Fruit fly (Drosophila melanogaster) whole organism, embryonic: ENCODE data around the gene fusl.
A peak's percentile ranks its signal among the peaks of the same experiment; 100 is the strongest.

Experiments used
- Atf6 ChIP-seq: fragments of 200-800 bp; sonication (Bioruptor generic); IDR thresholded peaks from 2 replicates; pipeline ENCODE4 v1.3.6; 2022; ENCODE audit warnings: missing biosample characterization, missing genetic modification characterization
- BEAF-32 ChIP-seq: fragments of 200-800 bp; sonication (Bioruptor generic); optimal IDR thresholded peaks from 3 replicates; lab custom pipeline; 2017; ENCODE audit warnings: missing biosample characterization, missing genetic modification characterization, mild to moderate bottlenecking, moderate library complexity, missing genetic modification reagents
- Bgb ChIP-seq: fragments of 200-800 bp; sonication (Bioruptor generic); IDR thresholded peaks from 2 replicates; pipeline ENCODE4 v1.3.6; 2022; ENCODE audit warnings: missing biosample characterization, missing genetic modification characterization; ENCODE audit not compliant: partially characterized antibody
- CG10321 ChIP-seq: fragments of 200-800 bp; sonication (Bioruptor generic); IDR thresholded peaks from 2 replicates; pipeline ENCODE4 v1.3.6; 2022; ENCODE audit warnings: missing biosample characterization, missing genetic modification characterization
- CG10565 ChIP-seq: fragments of 200-800 bp; sonication (Bioruptor generic); optimal IDR thresholded peaks from 3 replicates; lab custom pipeline; 2016; ENCODE audit warnings: missing biosample characterization, mild to moderate bottlenecking, missing genetic modification characterization
- CG11247 ChIP-seq: fragments of 200-800 bp; sonication (Bioruptor generic); IDR thresholded peaks from 2 replicates; pipeline ENCODE4 v1.3.6; 2022; ENCODE audit warnings: missing biosample characterization, missing genetic modification characterization
- CG11398 ChIP-seq: fragments of 200-800 bp; sonication (Bioruptor generic); optimal IDR thresholded peaks from 2 replicates; lab custom pipeline; 2016; ENCODE audit warnings: missing biosample characterization, missing genetic modification characterization
- CG1233 ChIP-seq: fragments of 200-800 bp; sonication (Bioruptor generic); optimal IDR thresholded peaks from 4 replicates; lab custom pipeline; 2018; ENCODE audit warnings: missing biosample characterization, mild to moderate bottlenecking, missing genetic modification characterization
- CG12391 ChIP-seq: fragments of 200-800 bp; sonication (Bioruptor generic); optimal IDR thresholded peaks from 3 replicates; lab custom pipeline; 2018; ENCODE audit warnings: missing biosample characterization, mild to moderate bottlenecking, missing genetic modification characterization, moderate library complexity
- CG12744 ChIP-seq: fragments of 200-800 bp; sonication (Bioruptor generic); optimal IDR thresholded peaks from 2 replicates; lab custom pipeline; 2016; ENCODE audit warnings: missing biosample characterization, missing genetic modification characterization
- CG12942 ChIP-seq: fragments of 200-800 bp; sonication (Bioruptor generic); optimal IDR thresholded peaks from 3 replicates; lab custom pipeline; 2016; ENCODE audit warnings: missing biosample characterization, missing genetic modification characterization
- CG13296 ChIP-seq: fragments of 200-800 bp; sonication (Bioruptor generic); optimal IDR thresholded peaks from 3 replicates; lab custom pipeline; 2018; ENCODE audit warnings: missing biosample characterization, mild to moderate bottlenecking, missing genetic modification characterization
- CG14014 ChIP-seq: fragments of 200-800 bp; sonication (Bioruptor generic); IDR thresholded peaks from 2 replicates; pipeline ENCODE4 v1.3.6; 2022; ENCODE audit warnings: missing biosample characterization, missing genetic modification characterization
- CG1529 ChIP-seq: fragments of 200-800 bp; sonication (Bioruptor generic); optimal IDR thresholded peaks from 3 replicates; lab custom pipeline; 2018; ENCODE audit warnings: missing biosample characterization, missing genetic modification characterization
- CG15479 ChIP-seq: fragments of 200-800 bp; sonication (Bioruptor generic); optimal IDR thresholded peaks from 3 replicates; lab custom pipeline; 2019; ENCODE audit warnings: missing biosample characterization, mild to moderate bottlenecking, missing genetic modification characterization, moderate library complexity
- CG1602 ChIP-seq: fragments of 200-800 bp; sonication (Bioruptor generic); optimal IDR thresholded peaks from 3 replicates; lab custom pipeline; 2016; ENCODE audit warnings: missing biosample characterization, missing genetic modification characterization
- CG17829 ChIP-seq: fragments of 200-800 bp; optimal IDR thresholded peaks from 2 replicates; lab custom pipeline; 2019; ENCODE audit warnings: missing biosample characterization, mild to moderate bottlenecking, missing genetic modification characterization, moderate library complexity
- CG18011 ChIP-seq: fragments of 200-800 bp; sonication (Bioruptor generic); optimal IDR thresholded peaks from 2 replicates; lab custom pipeline; 2017; ENCODE audit warnings: missing biosample characterization, missing genetic modification characterization, mild to moderate bottlenecking, moderate library complexity, missing genotype
- CG31224 ChIP-seq: fragments of 200-800 bp; sonication (Bioruptor generic); IDR thresholded peaks from 2 replicates; pipeline ENCODE4 v1.3.6; 2022; ENCODE audit warnings: missing biosample characterization, missing genetic modification characterization
- CG4328 ChIP-seq: fragments of 200-800 bp; sonication (Bioruptor generic); optimal IDR thresholded peaks from 3 replicates; lab custom pipeline; 2017; ENCODE audit warnings: missing biosample characterization, missing genetic modification reagents, missing genetic modification characterization
- CG4360 ChIP-seq: fragments of 200-800 bp; sonication (Bioruptor generic); IDR thresholded peaks from 2 replicates; pipeline ENCODE4 v1.3.6; 2022; ENCODE audit warnings: missing biosample characterization, missing genetic modification characterization
- CG7987 ChIP-seq: fragments of 200-800 bp; sonication (Bioruptor generic); optimal IDR thresholded peaks from 2 replicates; lab custom pipeline; 2018; ENCODE audit warnings: missing biosample characterization, mild to moderate bottlenecking, missing genetic modification characterization, moderate library complexity
- CG8089 ChIP-seq: fragments of 200-800 bp; sonication (Bioruptor generic); optimal IDR thresholded peaks from 3 replicates; lab custom pipeline; 2016; ENCODE audit warnings: missing biosample characterization, missing genetic modification characterization
- CG9215 ChIP-seq: fragments of 200-800 bp; sonication (Bioruptor generic); IDR thresholded peaks from 2 replicates; pipeline ENCODE4 v1.3.6; 2022; ENCODE audit warnings: missing biosample characterization, missing genetic modification characterization
- Fer2 ChIP-seq: fragments of 200-800 bp; sonication (Bioruptor generic); optimal IDR thresholded peaks from 2 replicates; lab custom pipeline; 2018; ENCODE audit warnings: missing biosample characterization, mild to moderate bottlenecking, missing genetic modification characterization, moderate library complexity
- HmgD ChIP-seq: fragments of 200-800 bp; sonication (Bioruptor generic); optimal IDR thresholded peaks from 3 replicates; lab custom pipeline; 2016; ENCODE audit warnings: missing biosample characterization, missing genetic modification characterization
- MESR4 ChIP-seq: fragments of 200-800 bp; sonication (Bioruptor generic); optimal IDR thresholded peaks from 2 replicates; lab custom pipeline; 2018; ENCODE audit warnings: missing biosample characterization, mild to moderate bottlenecking, missing genetic modification characterization, moderate library complexity
- NC2α ChIP-seq: fragments of 200-800 bp; sonication (Bioruptor generic); optimal IDR thresholded peaks from 2 replicates; lab custom pipeline; 2016; ENCODE audit warnings: missing biosample characterization, missing genetic modification characterization
- Ptx1 ChIP-seq: fragments of 200-800 bp; sonication (Bioruptor generic); IDR thresholded peaks from 2 replicates; pipeline ENCODE4 v1.3.6; 2022; ENCODE audit warnings: missing biosample characterization, missing genetic modification characterization
- Six4 ChIP-seq: fragments of 200-800 bp; sonication (Bioruptor generic); optimal IDR thresholded peaks from 2 replicates; lab custom pipeline; 2016; ENCODE audit warnings: missing biosample characterization, missing genetic modification characterization
- Sox102F ChIP-seq: fragments of 200-800 bp; sonication (Bioruptor generic); optimal IDR thresholded peaks from 2 replicates; lab custom pipeline; 2018; ENCODE audit warnings: missing biosample characterization, mild to moderate bottlenecking, missing genetic modification characterization, moderate library complexity
- Xbp1 ChIP-seq: fragments of 200-800 bp; sonication (Bioruptor generic); optimal IDR thresholded peaks from 3 replicates; lab custom pipeline; 2016; ENCODE audit warnings: missing biosample characterization, mild to moderate bottlenecking, missing genetic modification characterization
- caup ChIP-seq: fragments of 200-800 bp; sonication (Bioruptor generic); optimal IDR thresholded peaks from 3 replicates; lab custom pipeline; 2017; ENCODE audit warnings: missing biosample characterization, mild to moderate bottlenecking, missing genetic modification characterization, moderate library complexity; ENCODE audit not compliant: severe bottlenecking
- chinmo ChIP-seq: fragments of 200-800 bp; sonication (Bioruptor generic); IDR thresholded peaks from 4 replicates; pipeline ENCODE4 v1.3.6; 2022; ENCODE audit warnings: missing biosample characterization, missing genetic modification characterization; ENCODE audit not compliant: partially characterized antibody
- disco-r ChIP-seq: fragments of 200-800 bp; sonication (Bioruptor generic); optimal IDR thresholded peaks from 2 replicates; lab custom pipeline; 2016; ENCODE audit warnings: missing biosample characterization, missing genetic modification characterization
- emc ChIP-seq: fragments of 200-800 bp; sonication (Bioruptor generic); optimal IDR thresholded peaks from 2 replicates; lab custom pipeline; 2016; ENCODE audit warnings: missing biosample characterization, missing genetic modification characterization
- fd64A ChIP-seq: fragments of 200-800 bp; sonication (Bioruptor generic); optimal IDR thresholded peaks from 3 replicates; lab custom pipeline; 2018; ENCODE audit warnings: missing biosample characterization, mild to moderate bottlenecking, missing genetic modification characterization
- fru ChIP-seq: fragments of >200 bp; optimal IDR thresholded peaks from 2 replicates; lab custom pipeline; 2017
- gcm ChIP-seq: fragments of 200-800 bp; sonication (Bioruptor generic); optimal IDR thresholded peaks from 2 replicates; lab custom pipeline; 2019; ENCODE audit warnings: missing biosample characterization, mild to moderate bottlenecking, missing genetic modification characterization, moderate library complexity
- hbn ChIP-seq: fragments of 200-800 bp; sonication (Bioruptor generic); IDR thresholded peaks from 2 replicates; pipeline ENCODE4 v1.3.6; 2022; ENCODE audit warnings: missing biosample characterization, missing genetic modification characterization; ENCODE audit not compliant: partially characterized antibody
- her ChIP-seq: fragments of 200-800 bp; sonication (Bioruptor generic); optimal IDR thresholded peaks from 2 replicates; lab custom pipeline; 2016; ENCODE audit warnings: missing biosample characterization, missing genetic modification characterization
- pb ChIP-seq: fragments of 200-800 bp; sonication (Bioruptor generic); optimal IDR thresholded peaks from 3 replicates; lab custom pipeline; 2016; ENCODE audit warnings: missing biosample characterization, missing genetic modification characterization
- pros ChIP-seq: fragments of 200-800 bp; sonication (Bioruptor generic); optimal IDR thresholded peaks from 3 replicates; lab custom pipeline; 2019; ENCODE audit warnings: missing biosample characterization, mild to moderate bottlenecking, missing genetic modification characterization, moderate library complexity
- psq ChIP-seq: fragments of 200-800 bp; sonication (Bioruptor generic); optimal IDR thresholded peaks from 2 replicates; lab custom pipeline; 2017; ENCODE audit warnings: missing biosample characterization, missing genetic modification characterization
- seq ChIP-seq: fragments of 200-800 bp; sonication (Bioruptor generic); IDR thresholded peaks from 2 replicates; pipeline ENCODE4 v1.3.6; 2022; ENCODE audit warnings: missing biosample characterization, missing genetic modification characterization
- sim ChIP-seq: fragments of 200-800 bp; sonication (Bioruptor generic); IDR thresholded peaks from 2 replicates; pipeline ENCODE4 v1.3.6; 2022; ENCODE audit warnings: missing biosample characterization, missing genetic modification characterization
- sisA ChIP-seq: fragments of 200-800 bp; sonication (Bioruptor generic); IDR thresholded peaks from 2 replicates; pipeline ENCODE4 v1.3.6; 2022; ENCODE audit warnings: missing biosample characterization, missing genetic modification characterization
- slou ChIP-seq: fragments of 200-800 bp; sonication (Bioruptor generic); optimal IDR thresholded peaks from 3 replicates; lab custom pipeline; 2016; ENCODE audit warnings: missing biosample characterization, missing genetic modification characterization
- tll ChIP-seq, 2 experiments: fragments of 200-800 bp in 1 of 2; fragments of >200 bp in 1 of 2; sonication (Bioruptor generic) in 1 of 2; optimal IDR thresholded peaks; 2 replicates each; lab custom pipeline; 2017 to 2019; ENCODE audit warnings: missing biosample characterization in 2 of 2, missing genetic modification characterization in 2 of 2, mild to moderate bottlenecking in 1 of 2, moderate library complexity in 1 of 2
- unpg ChIP-seq: fragments of 200-800 bp; sonication (Bioruptor generic); optimal IDR thresholded peaks from 3 replicates; lab custom pipeline; 2018; ENCODE audit warnings: missing biosample characterization, mild to moderate bottlenecking, missing genetic modification characterization, moderate library complexity
- usp ChIP-seq: fragments of >200 bp; optimal IDR thresholded peaks from 2 replicates; lab custom pipeline; 2017; ENCODE audit warnings: missing biosample characterization, missing genetic modification characterization

Gene fusl

DNA sequence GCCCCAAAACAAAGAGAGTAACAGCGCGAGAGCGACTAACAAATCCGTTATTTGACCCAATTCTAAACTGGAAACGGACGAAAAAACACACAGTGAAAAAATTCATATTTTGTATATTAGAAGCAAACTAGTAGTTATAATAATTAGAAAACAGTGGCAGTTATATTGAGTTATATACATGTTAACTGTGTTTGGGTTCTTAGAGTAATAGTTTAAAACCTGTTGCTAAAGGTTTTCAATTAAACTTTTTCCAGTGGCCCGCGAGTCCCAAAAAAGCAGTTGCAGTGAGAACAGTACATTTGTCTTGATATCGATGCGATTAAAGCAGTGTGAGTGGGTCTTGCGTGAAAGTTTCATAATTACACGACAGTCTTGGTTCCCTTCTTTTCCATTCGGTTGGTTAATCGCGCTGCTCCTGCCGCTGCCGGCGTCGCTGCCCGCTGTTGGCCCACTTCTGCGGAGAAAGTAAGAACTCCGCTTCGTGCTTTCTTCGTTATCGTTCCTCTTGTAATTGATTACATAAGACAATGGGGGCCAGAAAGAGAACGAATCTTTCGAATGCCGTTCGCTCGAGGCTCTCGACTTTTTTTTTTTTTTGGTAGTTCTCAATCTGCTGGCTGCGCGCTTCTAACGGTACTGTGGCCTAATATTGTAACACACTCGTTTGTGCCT is 40.4 kb downstream of the fusl start (continued):
- no peak for TF ChIP-seq CG1233
- no peak for TF ChIP-seq CG11398 (GFP tag; lab: Kevin White, UChicago)
- TF ChIP-seq CG7987: no peak
- no peak for TF ChIP-seq Six4 (GFP tag; lab: Kevin White, UChicago)
- TF ChIP-seq sim (GFP tag; lab: Robert Waterston, UW): no peak
- TF ChIP-seq HmgD (GFP tag; lab: Kevin White, UChicago): no peak
- TF ChIP-seq sisA (GFP tag; lab: Robert Waterston, UW): peak; percentile 36; the same call in 1 of the 2 replicates
- no peak for TF ChIP-seq CG12942
- peak; percentile 6 for TF ChIP-seq gcm (GFP tag; lab: Kevin White, UChicago)
- no peak for TF ChIP-seq CG15479 (GFP tag; lab: Kevin White, UChicago)
- no peak for TF ChIP-seq CG11247 (GFP tag; lab: Robert Waterston, UW)
- TF ChIP-seq pros (GFP tag; lab: Kevin White, UChicago): no peak
- TF ChIP-seq chinmo (GFP tag; lab: Robert Waterston, UW): no peak
- no peak for TF ChIP-seq usp (GFP tag; lab: Kevin White, UChicago)
- peak; percentile 49 for TF ChIP-seq unpg (GFP tag; lab: Kevin White, UChicago)
- TF ChIP-seq CG17829: peak; percentile 35
- no peak for TF ChIP-seq pb (GFP tag; lab: Kevin White, UChicago)
- peak; percentile 27 for TF ChIP-seq CG8089 (GFP tag; lab: Kevin White, UChicago)
- TF ChIP-seq CG9215 (GFP tag; lab: Robert Waterston, UW): no peak
- peak; percentile 19 for TF ChIP-seq CG1602 (GFP tag; lab: Kevin White, UChicago)
- no peak for TF ChIP-seq psq
- no peak for TF ChIP-seq emc (GFP tag; lab: Kevin White, UChicago)
- no peak for TF ChIP-seq CG10565 (GFP tag; lab: Kevin White, UChicago)
- TF ChIP-seq Atf6 (GFP tag; lab: Robert Waterston, UW): no peak
- no peak for TF ChIP-seq fru
- no peak for TF ChIP-seq caup (GFP tag; lab: Kevin White, UChicago)
- TF ChIP-seq CG1529 (GFP tag; lab: Kevin White, UChicago): peak; percentile 60
- peak; percentile 61 for TF ChIP-seq CG12391
- peak; percentile 30 for TF ChIP-seq Sox102F
- TF ChIP-seq MESR4 (GFP tag; lab: Kevin White, UChicago): no peak
- no peak for TF ChIP-seq hbn (GFP tag; lab: Robert Waterston, UW)
- no peak for TF ChIP-seq CG4328
- no peak for TF ChIP-seq slou (GFP tag; lab: Kevin White, UChicago)
- no peak for TF ChIP-seq CG13296
- no peak for TF ChIP-seq CG31224
- TF ChIP-seq Fer2 (tag; lab: Kevin White, UChicago): no peak
- TF ChIP-seq CG18011 (GFP tag; lab: Kevin White, UChicago): no peak
- TF ChIP-seq BEAF-32 (GFP tag; lab: Kevin White, UChicago): no peak
- TF ChIP-seq CG14014 (GFP tag; lab: Robert Waterston, UW): no peak
- no peak for TF ChIP-seq CG12744 (GFP tag; lab: Kevin White, UChicago)
- TF ChIP-seq Ptx1 (GFP tag; lab: Robert Waterston, UW): no peak; the same call in 1 of the 2 replicates
- TF ChIP-seq CG4360 (GFP tag; lab: Robert Waterston, UW): no peak
- no peak for TF ChIP-seq CG10321 (GFP tag; lab: Robert Waterston, UW)
- TF ChIP-seq disco-r (GFP tag; lab: Kevin White, UChicago): no peak
- no peak for TF ChIP-seq fd64A (GFP tag; lab: Kevin White, UChicago)
- TF ChIP-seq seq (GFP tag; lab: Robert Waterston, UW): no peak
- peak; percentile 25 for TF ChIP-seq Xbp1 (GFP tag; lab: Kevin White, UChicago)
- TF ChIP-seq NC2α (GFP tag; lab: Kevin White, UChicago): no peak
- TF ChIP-seq Bgb (GFP tag; lab: Robert Waterston, UW): no peak
- no peak for TF ChIP-seq tll (GFP tag; optimal IDR thresholded peaks at IDR 0.05; lab: Kevin White, UChicago)
- TF ChIP-seq her (GFP tag; lab: Kevin White, UChicago): no peak
